Worm (Caenorhabditis elegans) whole organism, L4/young adult: ENCODE results near the gene C52B9.19.
"Not testable (repeated sequence)": the region's sequence is repeated elsewhere in the genome, so short reads cannot be mapped to it uniquely, and the experiment has no call there.

Source experiments
- W03F9.2 ChIP-seq: fragments of 150-350 bp; optimal IDR thresholded peaks from 2 replicates; lab custom pipeline; 2014; ENCODE audit warnings: missing biosample characterization, missing genetic modification characterization
- dao-5 ChIP-seq: sonication (generic microtip); optimal IDR thresholded peaks from 2 replicates; lab custom pipeline; 2016; ENCODE audit warnings: missing genotype, missing genetic modification characterization, moderate library complexity, missing compliant biosample characterization
- him-1 ChIP-seq: sonication (generic microtip); optimal IDR thresholded peaks from 2 replicates; lab custom pipeline; 2016; ENCODE audit warnings: missing genotype, missing genetic modification reagents, missing genetic modification characterization, missing compliant biosample characterization

The C52B9.19 gene

ce11 chrX:4295917-4296316 lies 13.6 kb downstream of the C52B9.19 start:
- TF ChIP-seq him-1 (tag; lab: Kevin White, UChicago) = no peak
- TF ChIP-seq W03F9.2 (tag; lab: Kevin White, UChicago) = no peak
- no peak for TF ChIP-seq dao-5 (tag; lab: Kevin White, UChicago)

- TF ChIP-seq dao-5 (tag; lab: Kevin White, UChicago) (no peak), W03F9.2 (tag; lab: Kevin White, UChicago) (no peak), him-1 (tag; lab: Kevin White, UChicago) (no peak)
Measured at ce11 chrX:4297452-4297851, 15.1 kb downstream of the C52B9.19 start, which contains the start of gene paf-2. paf-2 (minus strand) TSS chrX:4297741.

- TF ChIP-seq him-1 (tag; lab: Kevin White, UChicago) (no peak), W03F9.2 (tag; lab: Kevin White, UChicago) (no peak), dao-5 (tag; lab: Kevin White, UChicago) (no peak)
Measured at ce11 chrX:4303200-4303599, 20.8 kb downstream of the C52B9.19 start.

ce11 chrX:4306861-4307260 lies 24.5 kb downstream of the C52B9.19 start, which contains the start of gene pqn-15:
pqn-15 (minus strand) TSS chrX:4306961.
- TF ChIP-seq dao-5 (tag; lab: Kevin White, UChicago) (no peak), him-1 (tag; lab: Kevin White, UChicago) (no peak), W03F9.2 (tag; lab: Kevin White, UChicago) (no peak)

- TF ChIP-seq W03F9.2 (tag; lab: Kevin White, UChicago) = no peak
- TF ChIP-seq him-1 (tag; lab: Kevin White, UChicago) = no peak
- no peak for TF ChIP-seq dao-5 (tag; lab: Kevin White, UChicago)
Measured at ce11 chrX:4307559-4308005, 25.2 kb downstream of the C52B9.19 start.

ce11 chrX:4311668-4312067 lies 29.3 kb downstream of the C52B9.19 start, which contains the start of gene C52B9.8:
C52B9.8 (minus strand) TSS chrX:4311768.
- TF ChIP-seq W03F9.2 (tag; lab: Kevin White, UChicago) (no peak), dao-5 (tag; lab: Kevin White, UChicago) (no peak)

- TF ChIP-seq W03F9.2 (tag; lab: Kevin White, UChicago) = no peak
- TF ChIP-seq dao-5 (tag; lab: Kevin White, UChicago) = no peak
- TF ChIP-seq him-1 (tag; lab: Kevin White, UChicago) = no peak
Measured at ce11 chrX:4314939-4315338, 32.6 kb downstream of the C52B9.19 start.

ce11 chrX:4317095-4317494 lies 34.7 kb downstream of the C52B9.19 start:
- TF ChIP-seq dao-5 (tag; lab: Kevin White, UChicago) (no peak), him-1 (tag; lab: Kevin White, UChicago) (no peak), W03F9.2 (tag; lab: Kevin White, UChicago) (no peak)

ce11 chrX:4320563-4320962 lies 38.2 kb downstream of the C52B9.19 start, which contains the start of gene dop-6:
dop-6 (plus strand) TSS chrX:4320863.
- TF ChIP-seq him-1 (tag; lab: Kevin White, UChicago) = no peak
- TF ChIP-seq W03F9.2 (tag; lab: Kevin White, UChicago) = no peak
- no peak for TF ChIP-seq dao-5 (tag; lab: Kevin White, UChicago)

ce11 chrX:4322847-4323455 lies 40.6 kb downstream of the C52B9.19 start:
- TF ChIP-seq him-1 (tag; lab: Kevin White, UChicago) (no peak), dao-5 (tag; lab: Kevin White, UChicago) (no peak), W03F9.2 (tag; lab: Kevin White, UChicago) (no peak)

ce11 chrX:4328816-4329215 lies 46.5 kb downstream of the C52B9.19 start, which contains the start of gene C24A8.5:
C24A8.5 (minus strand) TSS chrX:4328916.
- no peak for TF ChIP-seq him-1 (tag; lab: Kevin White, UChicago)
- no peak for TF ChIP-seq W03F9.2 (tag; lab: Kevin White, UChicago)
- TF ChIP-seq dao-5 (tag; lab: Kevin White, UChicago) = no peak

ce11 chrX:4332305-4332704 lies 50.0 kb downstream of the C52B9.19 start, which contains the start of gene C24A8.6:
C24A8.6 (minus strand) TSS chrX:4332405.
- TF ChIP-seq dao-5, W03F9.2, him-1 (tag; lab: Kevin White, UChicago): not testable (repeated sequence)
